Fruit fly (Drosophila melanogaster) whole organism, embryonic: Measurements from ENCODE around the gene Ada1-2.

ENCODE experiments used
- CG11398 ChIP-seq: fragments of 200-800 bp; sonication (Bioruptor generic); optimal IDR thresholded peaks from 2 replicates; lab custom pipeline; 2016; ENCODE audit warnings: missing biosample characterization, missing genetic modification characterization
- CG1233 ChIP-seq: fragments of 200-800 bp; sonication (Bioruptor generic); optimal IDR thresholded peaks from 4 replicates; lab custom pipeline; 2018; ENCODE audit warnings: missing biosample characterization, mild to moderate bottlenecking, missing genetic modification characterization
- CG13424 ChIP-seq: fragments of 200-800 bp; sonication (Bioruptor generic); optimal IDR thresholded peaks from 2 replicates; lab custom pipeline; 2019; ENCODE audit warnings: missing biosample characterization, mild to moderate bottlenecking, missing genetic modification characterization, moderate library complexity
- CG14860 ChIP-seq: fragments of 200-800 bp; sonication (Bioruptor generic); IDR thresholded peaks from 3 replicates; pipeline ENCODE4 v1.3.6; 2022; ENCODE audit warnings: missing biosample characterization, missing genetic modification characterization; ENCODE audit not compliant: partially characterized antibody
- CG17568 ChIP-seq: fragments of 200-800 bp; sonication (Bioruptor generic); optimal IDR thresholded peaks from 2 replicates; lab custom pipeline; 2018; ENCODE audit warnings: missing biosample characterization, mild to moderate bottlenecking, missing genetic modification characterization, moderate library complexity
- CG2116 ChIP-seq: fragments of 200-800 bp; sonication (Bioruptor generic); optimal IDR thresholded peaks from 3 replicates; lab custom pipeline; 2018; ENCODE audit warnings: missing biosample characterization, mild to moderate bottlenecking, missing genetic modification characterization
- CG2199 ChIP-seq: fragments of 200-800 bp; sonication (Bioruptor generic); IDR thresholded peaks from 3 replicates; pipeline ENCODE4 v1.3.6; 2022; ENCODE audit warnings: missing biosample characterization, missing genetic modification characterization
- CG2889 ChIP-seq: fragments of 200-800 bp; sonication (Bioruptor generic); IDR thresholded peaks from 3 replicates; pipeline ENCODE4 v1.3.6; 2022; ENCODE audit warnings: missing biosample characterization, missing genetic modification characterization
- CG3065 ChIP-seq: fragments of 200-800 bp; sonication (Bioruptor generic); optimal IDR thresholded peaks from 2 replicates; lab custom pipeline; 2016; ENCODE audit warnings: missing biosample characterization, missing genetic modification characterization
- CG32532 ChIP-seq: fragments of 200-800 bp; sonication (Bioruptor generic); IDR thresholded peaks from 2 replicates; pipeline ENCODE4 v1.3.6; 2022; ENCODE audit warnings: missing biosample characterization, missing genetic modification characterization
- CG32767 ChIP-seq: fragments of 200-800 bp; sonication (Bioruptor generic); IDR thresholded peaks from 2 replicates; pipeline ENCODE4 v1.3.6; 2022; ENCODE audit warnings: missing biosample characterization, missing genetic modification characterization
- CG6683 ChIP-seq: fragments of 200-800 bp; sonication (Bioruptor generic); optimal IDR thresholded peaks from 2 replicates; lab custom pipeline; 2017; ENCODE audit warnings: missing biosample characterization, mild to moderate bottlenecking, missing genetic modification characterization, missing genetic modification reagents
- CG6854 ChIP-seq: fragments of 200-800 bp; sonication (Bioruptor generic); optimal IDR thresholded peaks from 3 replicates; lab custom pipeline; 2017; ENCODE audit warnings: missing biosample characterization, mild to moderate bottlenecking, missing genetic modification characterization
- CG7556 ChIP-seq: fragments of 200-800 bp; sonication (Bioruptor generic); optimal IDR thresholded peaks from 2 replicates; lab custom pipeline; 2017; ENCODE audit warnings: missing biosample characterization, mild to moderate bottlenecking, missing genetic modification characterization
- CG7839 ChIP-seq: fragments of 200-800 bp; sonication (Bioruptor generic); optimal IDR thresholded peaks from 3 replicates; lab custom pipeline; 2018; ENCODE audit warnings: missing biosample characterization, mild to moderate bottlenecking, missing genetic modification characterization, moderate library complexity
- CG9609 ChIP-seq: fragments of 200-800 bp; sonication (Bioruptor generic); optimal IDR thresholded peaks from 3 replicates; lab custom pipeline; 2016; ENCODE audit warnings: missing biosample characterization, missing genetic modification characterization
- Chrac-16 ChIP-seq: fragments of 200-800 bp; sonication (Bioruptor generic); optimal IDR thresholded peaks from 3 replicates; lab custom pipeline; 2016; ENCODE audit warnings: missing biosample characterization, missing genetic modification characterization
- Dek ChIP-seq: fragments of 200-800 bp; sonication (Bioruptor generic); optimal IDR thresholded peaks from 3 replicates; lab custom pipeline; 2019; ENCODE audit warnings: missing biosample characterization, mild to moderate bottlenecking, missing genetic modification characterization, moderate library complexity
- Dll ChIP-seq: fragments of 200-800 bp; sonication (Bioruptor generic); IDR thresholded peaks from 4 replicates; pipeline ENCODE4 v1.3.6; 2022; ENCODE audit warnings: missing biosample characterization, missing genetic modification characterization; ENCODE audit not compliant: partially characterized antibody
- Gsc ChIP-seq: fragments of 200-800 bp; sonication (Bioruptor generic); IDR thresholded peaks from 2 replicates; pipeline ENCODE4 v1.3.6; 2022; ENCODE audit warnings: missing biosample characterization, missing genetic modification characterization
- H15 ChIP-seq: fragments of 200-800 bp; sonication (Bioruptor generic); IDR thresholded peaks from 3 replicates; pipeline ENCODE4 v1.3.6; 2022; ENCODE audit warnings: missing biosample characterization, missing genetic modification characterization
- Hey ChIP-seq: fragments of 200-800 bp; sonication (Bioruptor generic); optimal IDR thresholded peaks from 3 replicates; lab custom pipeline; 2018; ENCODE audit warnings: missing biosample characterization, mild to moderate bottlenecking, missing genetic modification characterization
- Hr51 ChIP-seq, 2 experiments: fragments of 200-800 bp; sonication (Bioruptor generic); optimal IDR thresholded peaks; 2 replicates in 1 of 2; 3 replicates in 1 of 2; lab custom pipeline; 2016 to 2018; ENCODE audit warnings: missing biosample characterization in 2 of 2, missing genetic modification characterization in 2 of 2, mild to moderate bottlenecking in 1 of 2, moderate library complexity in 1 of 2
- Hsf ChIP-seq: fragments of 200-800 bp; sonication (Bioruptor generic); optimal IDR thresholded peaks from 3 replicates; lab custom pipeline; 2016; ENCODE audit warnings: missing biosample characterization, missing genetic modification characterization
- Nf-YA ChIP-seq: fragments of 200-800 bp; sonication (Bioruptor generic); IDR thresholded peaks from 2 replicates; pipeline ENCODE4 v1.3.6; 2022; ENCODE audit warnings: missing biosample characterization, missing genetic modification characterization
- Nf-YB ChIP-seq: fragments of 200-800 bp; sonication (Bioruptor generic); optimal IDR thresholded peaks from 3 replicates; lab custom pipeline; 2019; ENCODE audit warnings: missing biosample characterization, mild to moderate bottlenecking, missing genetic modification characterization, moderate library complexity
- Six4 ChIP-seq: fragments of 200-800 bp; sonication (Bioruptor generic); optimal IDR thresholded peaks from 2 replicates; lab custom pipeline; 2016; ENCODE audit warnings: missing biosample characterization, missing genetic modification characterization
- Usf ChIP-seq: fragments of 200-800 bp; sonication (Bioruptor generic); optimal IDR thresholded peaks from 2 replicates; lab custom pipeline; 2017; ENCODE audit warnings: missing genotype, missing biosample characterization, missing genetic modification characterization
- amos ChIP-seq: fragments of 200-800 bp; sonication (Bioruptor generic); IDR thresholded peaks from 2 replicates; pipeline ENCODE4 v1.3.6; 2022; ENCODE audit warnings: missing biosample characterization, missing genetic modification characterization; ENCODE audit not compliant: partially characterized antibody
- bigmax ChIP-seq: fragments of 200-800 bp; sonication (Bioruptor generic); optimal IDR thresholded peaks from 2 replicates; lab custom pipeline; 2018; ENCODE audit warnings: missing biosample characterization, mild to moderate bottlenecking, missing genetic modification characterization
- chinmo ChIP-seq: fragments of 200-800 bp; sonication (Bioruptor generic); IDR thresholded peaks from 4 replicates; pipeline ENCODE4 v1.3.6; 2022; ENCODE audit warnings: missing biosample characterization, missing genetic modification characterization; ENCODE audit not compliant: partially characterized antibody
- cwo ChIP-seq: fragments of 200-800 bp; sonication (Bioruptor generic); optimal IDR thresholded peaks from 3 replicates; lab custom pipeline; 2017; ENCODE audit warnings: missing biosample characterization, missing genetic modification characterization, mild to moderate bottlenecking, moderate library complexity, missing genetic modification reagents
- disco-r ChIP-seq: fragments of 200-800 bp; sonication (Bioruptor generic); optimal IDR thresholded peaks from 2 replicates; lab custom pipeline; 2016; ENCODE audit warnings: missing biosample characterization, missing genetic modification characterization
- dm ChIP-seq: fragments of 200-800 bp; sonication (Bioruptor generic); optimal IDR thresholded peaks from 3 replicates; lab custom pipeline; 2016; ENCODE audit warnings: missing biosample characterization, missing genetic modification characterization
- dysf ChIP-seq: fragments of 200-800 bp; sonication (Bioruptor generic); IDR thresholded peaks from 3 replicates; pipeline ENCODE4 v1.3.6; 2022; ENCODE audit warnings: missing biosample characterization, missing genetic modification characterization
- ewg ChIP-seq: fragments of 200-800 bp; sonication (Bioruptor generic); optimal IDR thresholded peaks from 3 replicates; lab custom pipeline; 2017; ENCODE audit warnings: mild to moderate bottlenecking, missing biosample characterization, missing genetic modification reagents, missing genetic modification characterization
- exex ChIP-seq: fragments of 200-800 bp; sonication (Bioruptor generic); optimal IDR thresholded peaks from 4 replicates; lab custom pipeline; 2018; ENCODE audit warnings: missing biosample characterization, mild to moderate bottlenecking, missing genetic modification characterization, moderate library complexity
- grn ChIP-seq: fragments of 200-800 bp; sonication (Bioruptor generic); optimal IDR thresholded peaks from 3 replicates; lab custom pipeline; 2017; ENCODE audit warnings: missing biosample characterization, missing genetic modification characterization
- gsb-n ChIP-seq: fragments of 200-800 bp; sonication (Bioruptor generic); optimal IDR thresholded peaks from 3 replicates; lab custom pipeline; 2018; ENCODE audit warnings: missing biosample characterization, mild to moderate bottlenecking, missing genetic modification characterization
- kah ChIP-seq: fragments of 200-800 bp; sonication (Bioruptor generic); optimal IDR thresholded peaks from 2 replicates; lab custom pipeline; 2018; ENCODE audit warnings: missing biosample characterization, mild to moderate bottlenecking, missing genetic modification characterization
- lab ChIP-seq: fragments of 200-800 bp; sonication (Bioruptor generic); optimal IDR thresholded peaks from 3 replicates; lab custom pipeline; 2017; ENCODE audit warnings: missing biosample characterization, missing genetic modification characterization, mild to moderate bottlenecking, moderate library complexity, missing genetic modification reagents
- lmd ChIP-seq: fragments of 200-800 bp; sonication (Bioruptor generic); IDR thresholded peaks from 2 replicates; pipeline ENCODE4 v1.3.6; 2022; ENCODE audit warnings: missing biosample characterization, missing genetic modification characterization
- pho ChIP-seq: fragments of 200-800 bp; sonication (Bioruptor generic); optimal IDR thresholded peaks from 2 replicates; lab custom pipeline; 2016; ENCODE audit warnings: missing biosample characterization, missing genetic modification characterization
- row ChIP-seq: fragments of 200-800 bp; sonication (Bioruptor generic); IDR thresholded peaks from 3 replicates; pipeline ENCODE4 v1.3.6; 2022; ENCODE audit warnings: missing biosample characterization, missing genetic modification characterization
- sd ChIP-seq: fragments of 200-800 bp; sonication (Bioruptor generic); optimal IDR thresholded peaks from 3 replicates; lab custom pipeline; 2018; ENCODE audit warnings: missing biosample characterization, mild to moderate bottlenecking, missing genetic modification characterization, moderate library complexity
- shn ChIP-seq: fragments of 200-800 bp; sonication (Bioruptor generic); optimal IDR thresholded peaks from 3 replicates; lab custom pipeline; 2016; ENCODE audit warnings: missing biosample characterization, missing genetic modification characterization
- sima ChIP-seq: fragments of 200-800 bp; sonication (Bioruptor generic); optimal IDR thresholded peaks from 2 replicates; lab custom pipeline; 2016; ENCODE audit warnings: missing biosample characterization, missing genetic modification characterization
- sna ChIP-seq: fragments of 200-800 bp; sonication (Bioruptor generic); IDR thresholded peaks from 2 replicates; pipeline ENCODE4 v1.3.6; 2022; ENCODE audit warnings: missing biosample characterization, missing genetic modification characterization; ENCODE audit not compliant: partially characterized antibody
- twi ChIP-seq: fragments of 200-800 bp; optimal IDR thresholded peaks from 2 replicates; lab custom pipeline; 2019; ENCODE audit warnings: missing biosample characterization, mild to moderate bottlenecking, missing genetic modification characterization, moderate library complexity
- wdn ChIP-seq: fragments of 200-800 bp; sonication (Bioruptor generic); IDR thresholded peaks from 2 replicates; pipeline ENCODE4 v1.3.6; 2022; ENCODE audit warnings: missing biosample characterization, missing genetic modification characterization
- zfh1 ChIP-seq: fragments of 200-800 bp; sonication (Bioruptor generic); IDR thresholded peaks from 3 replicates; pipeline ENCODE4 v1.3.6; 2022; ENCODE audit warnings: missing biosample characterization, missing genetic modification characterization

The Ada1-2 gene

DNA sequence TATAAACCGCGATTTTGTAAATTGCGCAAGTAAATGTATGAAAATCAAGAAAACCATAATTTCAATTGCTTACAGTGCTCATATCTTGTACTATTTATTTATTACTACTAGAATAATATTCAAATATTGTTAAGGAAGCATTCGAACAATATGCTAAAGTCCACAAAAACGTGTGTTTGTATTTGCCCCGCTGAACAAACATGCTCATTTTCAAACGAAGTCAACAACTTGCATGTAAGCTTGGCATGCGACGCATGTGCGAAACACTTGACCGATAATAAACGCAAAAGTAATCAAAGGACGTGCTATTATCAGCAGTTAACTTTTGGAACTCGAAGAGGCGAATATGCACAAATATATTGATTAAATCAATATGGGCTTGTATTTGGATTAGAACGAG, 28.5 kb downstream of the Ada1-2 start (continued):
- TF ChIP-seq CG6854 (GFP tag; lab: Kevin White, UChicago) (peak; percentile 48), CG17568 (GFP tag; lab: Kevin White, UChicago) (no peak), gsb-n (tag; lab: Kevin White, UChicago) (peak; percentile 82), grn (GFP tag; lab: Kevin White, UChicago) (peak; percentile 23), bigmax (GFP tag; lab: Kevin White, UChicago) (no peak), Dll (GFP tag; lab: Robert Waterston, UW) (no peak), Nf-YA (GFP tag; lab: Robert Waterston, UW) (no peak), CG6683 (GFP tag; lab: Kevin White, UChicago) (peak; percentile 47), CG2889 (GFP tag; lab: Robert Waterston, UW) (no peak), Dek (tag; lab: Kevin White, UChicago) (peak; percentile 68), CG3065 (peak; percentile 40), twi (tag; lab: Kevin White, UChicago) (peak; percentile 19), zfh1 (GFP tag; lab: Robert Waterston, UW) (peak; percentile 46; the same call in 2 of the 3 replicates), CG9609 (GFP tag; lab: Kevin White, UChicago) (peak; percentile 9), CG32767 (GFP tag; lab: Robert Waterston, UW) (no peak), CG32532 (GFP tag; lab: Robert Waterston, UW) (no peak), Hsf (peak; percentile 37), pho (GFP tag; lab: Kevin White, UChicago) (peak; percentile 18), row (GFP tag; lab: Robert Waterston, UW) (no peak), amos (GFP tag; lab: Robert Waterston, UW) (no peak), CG13424 (tag; lab: Kevin White, UChicago) (peak; percentile 58), ewg (GFP tag; lab: Kevin White, UChicago) (peak; percentile 59), CG14860 (GFP tag; lab: Robert Waterston, UW) (no peak), CG7556 (GFP tag; lab: Kevin White, UChicago) (peak; percentile 75), Chrac-16 (GFP tag; lab: Kevin White, UChicago) (no peak), sd (tag; lab: Kevin White, UChicago) (no peak), dysf (GFP tag; lab: Robert Waterston, UW) (peak; percentile 47; the same call in 2 of the 3 replicates), sima (GFP tag; lab: Kevin White, UChicago) (no peak), Six4 (GFP tag; lab: Kevin White, UChicago) (peak; percentile 34), CG2116 (GFP tag; lab: Kevin White, UChicago) (peak; percentile 55), H15 (GFP tag; lab: Robert Waterston, UW) (no peak), dm (GFP tag; lab: Kevin White, UChicago) (no peak), CG7839 (peak; percentile 29), wdn (GFP tag; lab: Robert Waterston, UW) (no peak; the same call in 1 of the 2 replicates), sna (GFP tag; lab: Robert Waterston, UW) (no peak), disco-r (no peak), lmd (GFP tag; lab: Robert Waterston, UW) (no peak), Usf (no peak), Gsc (GFP tag; lab: Robert Waterston, UW) (no peak), lab (GFP tag; lab: Kevin White, UChicago) (peak; percentile 89), Hr51 (GFP tag; optimal IDR thresholded peaks at IDR 0.05; lab: Kevin White, UChicago) (peak; percentile 1 to 34), CG1233 (peak; percentile 65), cwo (peak; percentile 37), CG11398 (GFP tag; lab: Kevin White, UChicago) (peak; percentile 54), exex (tag; lab: Kevin White, UChicago) (peak; percentile 4), Nf-YB (GFP tag; lab: Kevin White, UChicago) (peak; percentile 48), CG2199 (no peak), Hey (tag; lab: Kevin White, UChicago) (peak; percentile 67), chinmo (GFP tag; lab: Robert Waterston, UW) (no peak), kah (GFP tag; lab: Kevin White, UChicago) (no peak), shn (GFP tag; lab: Kevin White, UChicago) (no peak)
